Worm (Caenorhabditis elegans): ENCODE measurements around the gene C29G2.3.

Gene C29G2.3

DNA sequence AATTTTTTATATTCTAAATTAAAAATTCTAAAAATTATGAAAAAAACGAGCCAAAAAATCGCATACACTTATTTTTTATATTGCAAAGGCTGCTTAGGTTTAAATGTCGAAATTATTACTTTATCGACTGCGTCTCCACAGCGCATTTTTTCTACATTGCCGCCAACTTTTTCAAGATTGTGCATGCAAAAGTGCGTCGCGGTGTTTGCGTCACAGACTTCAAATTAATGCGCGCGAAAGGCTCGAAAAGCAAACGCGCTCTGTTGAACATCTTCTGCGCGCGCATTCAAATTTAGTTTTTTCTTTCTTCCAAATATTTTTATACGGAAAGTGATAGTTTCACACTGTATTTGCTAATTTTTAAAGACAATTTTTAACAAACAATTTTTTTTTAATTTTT lies 19.8 kb downstream of the C29G2.3 start (continued):
- TF ChIP-seq F49E8.2 (tag; optimal IDR thresholded peaks at IDR 0.05; ENCODE audit: borderline replicate concordance) (no peak), zip-11 (GFP tag; IDR thresholded peaks at IDR 0.05) (no peak), ceh-20 (GFP tag; IDR thresholded peaks at IDR 0.05) (peak; percentile 94), unc-130 (GFP tag; optimal IDR thresholded peaks at IDR 0.05) (peak; percentile 50), saeg-2 (GFP tag; IDR thresholded peaks at IDR 0.05) (peak; percentile 79), lin-1 (GFP tag; IDR thresholded peaks at IDR 0.05) (no peak), ama-1 (optimal IDR thresholded peaks at IDR 0.05) (no peak), cey-2 (tag; optimal IDR thresholded peaks at IDR 0.05; ENCODE audit: borderline replicate concordance, insufficient read depth) (no peak), F37D6.2 (tag; optimal IDR thresholded peaks at IDR 0.05) (peak; percentile 82), ztf-11 (tag; optimal IDR thresholded peaks at IDR 0.05) (no peak), lsy-2 (tag; optimal IDR thresholded peaks at IDR 0.05) (peak in 1 of 2 experiments; percentile 82), madf-5 (GFP tag; IDR thresholded peaks at IDR 0.05) (no peak), lir-3 (tag; optimal IDR thresholded peaks at IDR 0.05) (no peak), hlh-11 (tag; optimal IDR thresholded peaks at IDR 0.05) (peak; percentile 72), madf-9 (GFP tag; conservative IDR thresholded peaks at IDR 0.05) (peak; percentile 86)

DNA sequence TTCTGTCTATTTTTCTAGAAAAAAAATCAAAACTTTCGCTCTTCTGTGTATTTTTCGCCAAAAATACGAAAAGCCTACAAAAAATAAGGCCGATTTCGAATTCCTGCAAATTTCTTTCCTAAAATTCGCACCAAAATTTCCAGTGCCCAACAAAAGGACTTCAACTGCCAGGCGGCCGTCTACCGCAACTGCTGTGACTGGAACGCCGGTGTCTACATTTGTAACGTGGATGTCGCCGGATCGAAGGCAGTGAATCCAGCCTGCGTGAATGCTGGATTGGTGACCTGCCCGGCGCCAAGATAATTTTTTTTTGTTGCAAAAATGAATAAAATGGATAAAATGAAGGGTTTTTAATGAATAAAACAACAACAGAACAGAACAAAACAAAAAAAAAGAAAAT lies 21.1 kb downstream of the C29G2.3 start:
- TF ChIP-seq hif-1 (tag; optimal IDR thresholded peaks at IDR 0.05) (no peak), dve-1 (tag; optimal IDR thresholded peaks at IDR 0.05; ENCODE audit: insufficient read depth) (no peak), lin-15B (tag; optimal IDR thresholded peaks at IDR 0.05) (no peak), Y105C5A.15 (GFP tag; IDR thresholded peaks at IDR 0.05) (no peak), vab-7 (GFP tag; IDR thresholded peaks at IDR 0.05) (no peak), lin-13 (GFP tag; optimal IDR thresholded peaks at IDR 0.05) (no peak), nhr-77 (tag; optimal IDR thresholded peaks at IDR 0.05) (no peak), lin-38 (GFP tag; IDR thresholded peaks at IDR 0.05) (peak; percentile 35; the same call in 1 of the 2 replicates), D1046.2 (GFP tag; IDR thresholded peaks at IDR 0.05) (no peak), unc-62 (GFP tag; optimal IDR thresholded peaks at IDR 0.05 in 1 of 2) (no peak), unc-62 (tag; optimal IDR thresholded peaks at IDR 0.05) (no peak), rbr-2 (tag; optimal IDR thresholded peaks at IDR 0.05) (no peak), sdz-12 (GFP tag; optimal IDR thresholded peaks at IDR 0.05) (no peak), Y75B8A.6 (GFP tag; IDR thresholded peaks at IDR 0.05) (0 out of 2 replicates have a peak, but pooled peaks have one; percentile 46), hmg-1.1 (GFP tag; IDR thresholded peaks at IDR 0.05) (no peak), Y48G9A.11 (GFP tag; IDR thresholded peaks at IDR 0.05) (peak; percentile 61; the same call in 1 of the 2 replicates), ZK546.5 (tag; optimal IDR thresholded peaks at IDR 0.05) (no peak)

DNA sequence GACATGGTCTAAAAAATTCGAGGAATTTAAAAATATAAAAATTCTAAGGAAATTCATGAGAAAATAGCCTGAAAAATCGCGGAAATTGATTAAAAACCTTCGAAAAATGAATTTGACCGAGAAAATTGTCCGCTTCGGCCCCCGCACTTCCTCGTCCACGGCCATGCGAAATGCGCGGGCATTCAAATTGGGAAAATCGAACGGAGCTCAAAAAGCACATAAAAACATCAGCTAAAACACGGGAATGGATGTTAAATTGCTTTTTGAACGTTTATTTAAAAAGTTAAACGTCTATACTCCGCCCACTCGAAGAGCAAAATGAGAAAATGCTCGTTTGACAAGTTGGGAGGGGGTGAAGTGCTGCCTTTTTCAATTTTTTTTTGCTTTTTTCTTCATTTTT lies 22.4 kb downstream of the C29G2.3 start, which contains the start of gene F53E10.6:
TSS of gene F53E10.6 (minus strand) at position 8 of the 400 bp plus-strand sequence.
- TF ChIP-seq dve-1 (tag; optimal IDR thresholded peaks at IDR 0.05; ENCODE audit: insufficient read depth), result no peak
- no peak for TF ChIP-seq vab-7 (GFP tag; IDR thresholded peaks at IDR 0.05)
- TF ChIP-seq unc-62 (GFP tag; optimal IDR thresholded peaks at IDR 0.05 in 1 of 2), result peak in 1 of 2 experiments; percentile 88
- TF ChIP-seq unc-62 (tag; optimal IDR thresholded peaks at IDR 0.05), result no peak
- TF ChIP-seq unc-130 (GFP tag; optimal IDR thresholded peaks at IDR 0.05), result peak; percentile 72
- TF ChIP-seq daf-16 (GFP tag; optimal IDR thresholded peaks at IDR 0.05), result no peak
- no peak for TF ChIP-seq daf-16 (tag; optimal IDR thresholded peaks at IDR 0.05)
- TF ChIP-seq nhr-76 (tag; optimal IDR thresholded peaks at IDR 0.05), result no peak
- TF ChIP-seq nhr-6 (tag; optimal IDR thresholded peaks at IDR 0.05), result no peak
- no peak for TF ChIP-seq ceh-20 (GFP tag; IDR thresholded peaks at IDR 0.05)
- TF ChIP-seq spr-3 (GFP tag; optimal IDR thresholded peaks at IDR 0.05), result no peak
- no peak for TF ChIP-seq lim-7 (GFP tag; IDR thresholded peaks at IDR 0.05)
- TF ChIP-seq mes-2 (tag; optimal IDR thresholded peaks at IDR 0.05; ENCODE audit: poor library complexity, severe bottlenecking), result peak; percentile 96
- TF ChIP-seq nhr-25 (tag; optimal IDR thresholded peaks at IDR 0.05; ENCODE audit: borderline replicate concordance, insufficient read depth), result no peak
- TF ChIP-seq ceh-28 (tag; optimal IDR thresholded peaks at IDR 0.05), result no peak
- TF ChIP-seq aha-1 (tag), result no peak
- no peak for TF ChIP-seq daf-19 (GFP tag; conservative IDR thresholded peaks at IDR 0.05)
- TF ChIP-seq tag-97 (GFP tag; IDR thresholded peaks at IDR 0.05), result no peak
- 0 out of 2 replicates have a peak, but pooled peaks have one; percentile 17 for TF ChIP-seq Y48G9A.11 (GFP tag; IDR thresholded peaks at IDR 0.05)
- no peak for TF ChIP-seq mxl-2 (GFP tag; conservative IDR thresholded peaks at IDR 0.05)
- TF ChIP-seq aly-2 (tag; optimal IDR thresholded peaks at IDR 0.05), result no peak
- TF ChIP-seq lin-38 (GFP tag; IDR thresholded peaks at IDR 0.05), result peak; percentile 53
- peak in 1 of 2 experiments; percentile 77 for TF ChIP-seq hif-1 (tag; optimal IDR thresholded peaks at IDR 0.05)
- TF ChIP-seq dpl-1 (GFP tag; optimal IDR thresholded peaks at IDR 0.05), result peak; percentile 84
- TF ChIP-seq F26F4.8 (GFP tag; conservative IDR thresholded peaks at IDR 0.05), result no peak

Data from whole organism, L4 larva.